Fruit fly (Drosophila melanogaster) whole organism: ENCODE measurements around the gene CG17672.

Experiments used
- Dll ChIP-seq: fragments of >200 bp; optimal IDR thresholded peaks from 2 replicates; lab custom pipeline; 2017
- psq ChIP-seq: fragments of >200 bp; optimal IDR thresholded peaks from 2 replicates; lab custom pipeline; 2017

- TF ChIP-seq psq (no peak), Dll (no peak)
Measured at dm6 chr3L:13049671-13050070, 20.9 kb downstream of the CG17672 start.
